Fruit fly (Drosophila melanogaster): Measurements from ENCODE around the gene CG42688.

CG42688 gene

DNA sequence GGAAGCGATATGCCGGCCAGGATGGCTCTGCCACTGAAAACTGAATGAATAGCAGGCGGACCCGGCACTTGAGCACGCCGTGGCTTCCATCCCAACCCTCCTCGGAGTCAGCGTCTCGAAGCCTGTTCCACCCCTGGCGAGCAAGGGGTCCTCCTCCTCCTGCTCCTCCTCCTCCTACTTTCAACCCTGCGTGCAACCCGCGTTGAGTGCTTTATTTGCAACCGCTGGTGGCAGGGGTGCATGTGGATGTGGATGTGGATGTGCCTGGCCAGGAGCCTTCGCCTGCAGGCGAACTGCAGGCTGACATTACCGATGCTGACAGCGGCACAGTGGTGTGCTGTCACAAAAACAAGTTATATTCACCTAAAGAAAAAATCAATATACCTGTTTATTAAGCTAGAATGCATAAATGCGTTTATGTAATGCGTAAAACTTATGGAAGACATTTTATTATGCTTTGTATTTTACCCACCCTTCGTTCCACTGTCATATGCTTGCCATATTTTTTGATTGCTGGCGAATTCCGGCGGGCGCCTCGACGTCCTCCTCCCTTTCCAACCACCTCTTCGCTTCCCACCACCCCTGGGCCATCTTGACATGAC is 13.9 kb upstream of the CG42688 start (continued):
- TF ChIP-seq cad (GFP tag; optimal IDR thresholded peaks at IDR 0.05), result no peak
- peak; percentile 42 for TF ChIP-seq pb (GFP tag; optimal IDR thresholded peaks at IDR 0.05)
- TF ChIP-seq CG3995 (GFP tag; optimal IDR thresholded peaks at IDR 0.05), result no peak
- TF ChIP-seq HmgD (GFP tag; optimal IDR thresholded peaks at IDR 0.05), result no peak
- peak; percentile 25; the same call in 1 of the 2 replicates for TF ChIP-seq seq (GFP tag; IDR thresholded peaks at IDR 0.05)
- no peak for TF ChIP-seq h (optimal IDR thresholded peaks at IDR 0.05)
- peak; percentile 25 for TF ChIP-seq CG9437 (GFP tag; optimal IDR thresholded peaks at IDR 0.05)
- no peak for TF ChIP-seq zfh2 (GFP tag; optimal IDR thresholded peaks at IDR 0.05)
- TF ChIP-seq Hr78 (GFP tag; optimal IDR thresholded peaks at IDR 0.05), result no peak
- TF ChIP-seq chinmo (GFP tag; IDR thresholded peaks at IDR 0.05; ENCODE audit: partially characterized antibody), result 0 out of 4 replicates have a peak, but pooled peaks have one; percentile 16
- TF ChIP-seq CG3163 (GFP tag; optimal IDR thresholded peaks at IDR 0.05), result no peak
- TF ChIP-seq CG34422 (GFP tag; IDR thresholded peaks at IDR 0.05), result peak; percentile 65; the same call in 2 of the 3 replicates
- 0 out of 2 replicates have a peak, but pooled peaks have one; percentile 10 for TF ChIP-seq Nf-YA (GFP tag; IDR thresholded peaks at IDR 0.05)
- TF ChIP-seq CG6254 (GFP tag; optimal IDR thresholded peaks at IDR 0.05), result peak; percentile 55
- no peak for TF ChIP-seq Hey (tag; optimal IDR thresholded peaks at IDR 0.05)
- TF ChIP-seq Scr (GFP tag; IDR thresholded peaks at IDR 0.05; ENCODE audit: partially characterized antibody), result no peak
- no peak for TF ChIP-seq CG9817 (tag; optimal IDR thresholded peaks at IDR 0.05)
- peak; percentile 64 for TF ChIP-seq CG10366 (GFP tag; IDR thresholded peaks at IDR 0.05)
- peak; percentile 45; the same call in 1 of the 2 replicates for TF ChIP-seq E2f2 (GFP tag; IDR thresholded peaks at IDR 0.05)
- TF ChIP-seq row (GFP tag; IDR thresholded peaks at IDR 0.05), result peak; percentile 77
- no peak for TF ChIP-seq pita (GFP tag; optimal IDR thresholded peaks at IDR 0.05)
- TF ChIP-seq CG32772 (GFP tag; IDR thresholded peaks at IDR 0.05), result peak; percentile 69
- no peak for TF ChIP-seq YL-1 (GFP tag; optimal IDR thresholded peaks at IDR 0.05)
- TF ChIP-seq CG1647 (GFP tag; optimal IDR thresholded peaks at IDR 0.05), result no peak
- TF ChIP-seq fd3F (GFP tag; optimal IDR thresholded peaks at IDR 0.05), result no peak
- no peak for TF ChIP-seq ash1 (GFP tag; optimal IDR thresholded peaks at IDR 0.05)
- no peak for TF ChIP-seq Eip74EF (GFP tag; optimal IDR thresholded peaks at IDR 0.05)
- TF ChIP-seq Atf-2 (GFP tag; optimal IDR thresholded peaks at IDR 0.05), result no peak
- peak; percentile 13 for TF ChIP-seq CG15514 (GFP tag; optimal IDR thresholded peaks at IDR 0.05)
- no peak for TF ChIP-seq shn (GFP tag; optimal IDR thresholded peaks at IDR 0.05)
- peak; percentile 58 for TF ChIP-seq Blimp-1 (GFP tag; optimal IDR thresholded peaks at IDR 0.05)
- no peak for TF ChIP-seq CG31388 (GFP tag; optimal IDR thresholded peaks at IDR 0.05)
- peak; percentile 70 for TF ChIP-seq corto (GFP tag; optimal IDR thresholded peaks at IDR 0.05)
- TF ChIP-seq Mrtf (GFP tag; IDR thresholded peaks at IDR 0.05), result peak; percentile 52; the same call in 1 of the 3 replicates
- no peak for TF ChIP-seq CG13894 (tag; optimal IDR thresholded peaks at IDR 0.05)
- peak; percentile 28 for TF ChIP-seq salm (tag; optimal IDR thresholded peaks at IDR 0.05)
- peak; percentile 29 for TF ChIP-seq Six4 (GFP tag; optimal IDR thresholded peaks at IDR 0.05)
- TF ChIP-seq vnd (GFP tag; IDR thresholded peaks at IDR 0.05; ENCODE audit: partially characterized antibody), result no peak
- peak; percentile 79 for TF ChIP-seq CG4282 (GFP tag; optimal IDR thresholded peaks at IDR 0.05)
- TF ChIP-seq CG8089 (GFP tag; optimal IDR thresholded peaks at IDR 0.05), result peak; percentile 43
- TF ChIP-seq CG17361 (GFP tag; IDR thresholded peaks at IDR 0.05), result peak; percentile 62
- no peak for TF ChIP-seq fd102C (GFP tag; optimal IDR thresholded peaks at IDR 0.05)
- peak; percentile 48; the same call in 1 of the 2 replicates for TF ChIP-seq sob (GFP tag; IDR thresholded peaks at IDR 0.05)
- peak in 1 of 3 experiments; percentile 78 for TF ChIP-seq lola (GFP tag; optimal IDR thresholded peaks at IDR 0.05)
- peak; percentile 85 for TF ChIP-seq zfh1 (GFP tag; IDR thresholded peaks at IDR 0.05)
- TF ChIP-seq bcd (GFP tag; optimal IDR thresholded peaks at IDR 0.05), result peak; percentile 32
- no peak for TF ChIP-seq Hand (GFP tag; optimal IDR thresholded peaks at IDR 0.05)
- TF ChIP-seq p53 (GFP tag; optimal IDR thresholded peaks at IDR 0.05), result no peak
- no peak for TF ChIP-seq Tbp (GFP tag; optimal IDR thresholded peaks at IDR 0.05)
- TF ChIP-seq CG10959 (GFP tag; IDR thresholded peaks at IDR 0.05), result peak; percentile 79

Measured in whole organism, embryonic.